Fruit fly (Drosophila melanogaster) whole organism, prepupa: ENCODE measurements around the gene D12.

Experiments used
- CG10669 ChIP-seq: fragments of 200-800 bp; sonication (Bioruptor generic); optimal IDR thresholded peaks from 3 replicates; lab custom pipeline; 2018; ENCODE audit warnings: missing biosample characterization, mild to moderate bottlenecking, missing genetic modification characterization, moderate library complexity
- CG4318 ChIP-seq: fragments of 200-800 bp; sonication (Bioruptor generic); optimal IDR thresholded peaks from 3 replicates; lab custom pipeline; 2017; ENCODE audit warnings: missing biosample characterization, mild to moderate bottlenecking, missing genetic modification characterization
- CG6163 ChIP-seq: fragments of 200-800 bp; sonication (Bioruptor generic); IDR thresholded peaks from 3 replicates; pipeline ENCODE4 v1.3.6; 2022; ENCODE audit warnings: missing biosample characterization, missing genetic modification characterization
- CG6808 ChIP-seq: fragments of 200-800 bp; sonication (Bioruptor generic); optimal IDR thresholded peaks from 3 replicates; lab custom pipeline; 2017; ENCODE audit warnings: missing biosample characterization, missing genetic modification characterization, mild to moderate bottlenecking, moderate library complexity, missing genetic modification reagents
- CG7368 ChIP-seq: fragments of 200-800 bp; sonication (Bioruptor generic); optimal IDR thresholded peaks from 3 replicates; lab custom pipeline; 2016; ENCODE audit warnings: missing biosample characterization, missing genetic modification characterization
- Met ChIP-seq: fragments of 200-800 bp; sonication (Bioruptor generic); optimal IDR thresholded peaks from 3 replicates; lab custom pipeline; 2016; ENCODE audit warnings: missing biosample characterization, missing genetic modification characterization
- achi ChIP-seq: fragments of 200-800 bp; sonication (Bioruptor generic); optimal IDR thresholded peaks from 3 replicates; lab custom pipeline; 2016; ENCODE audit warnings: missing biosample characterization, missing genetic modification characterization
- esn ChIP-seq: fragments of 200-800 bp; sonication (Bioruptor generic); optimal IDR thresholded peaks from 2 replicates; lab custom pipeline; 2016; ENCODE audit warnings: missing biosample characterization, mild to moderate bottlenecking, missing genetic modification characterization, moderate library complexity
- fd85E ChIP-seq: fragments of 200-800 bp; sonication (Bioruptor generic); optimal IDR thresholded peaks from 3 replicates; lab custom pipeline; 2016; ENCODE audit warnings: missing biosample characterization, missing genetic modification characterization
- net ChIP-seq: fragments of 200-800 bp; sonication (Bioruptor generic); optimal IDR thresholded peaks from 3 replicates; lab custom pipeline; 2016; ENCODE audit warnings: missing biosample characterization, missing genetic modification characterization

DNA sequence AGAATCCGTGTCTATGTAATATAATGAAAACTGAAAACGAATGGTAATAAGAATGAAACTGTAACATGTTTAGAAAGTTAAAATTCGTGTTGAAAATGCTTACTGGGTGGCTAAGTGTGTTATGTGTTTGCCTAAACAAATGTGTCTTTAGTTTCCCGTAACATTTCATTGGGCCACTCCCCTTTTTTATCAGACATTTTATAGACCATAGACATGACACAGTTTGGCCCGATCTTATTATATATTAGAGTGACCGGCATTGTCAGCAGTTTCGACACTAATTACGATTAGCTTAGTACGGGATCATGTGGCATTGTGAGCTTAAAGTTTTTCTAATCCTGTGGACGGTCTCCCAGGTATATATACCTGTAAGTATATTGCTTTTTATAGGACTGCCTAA lies 39.9 kb upstream of the D12 start, which contains the start of gene CheA29a:
- no peak for TF ChIP-seq net (GFP tag; lab: Kevin White, UChicago)
- TF ChIP-seq CG7368 = no peak
- TF ChIP-seq CG4318 (GFP tag; lab: Kevin White, UChicago) = no peak
- TF ChIP-seq Met (GFP tag; lab: Kevin White, UChicago) = no peak
- TF ChIP-seq CG6808 (GFP tag; lab: Kevin White, UChicago) = no peak
- no peak for TF ChIP-seq CG10669 (GFP tag; lab: Kevin White, UChicago)
- TF ChIP-seq CG6163 (GFP tag; lab: Robert Waterston, UW) = no peak
- no peak for TF ChIP-seq fd85E (GFP tag; lab: Kevin White, UChicago)
- no peak for TF ChIP-seq esn
- no peak for TF ChIP-seq achi (GFP tag; lab: Kevin White, UChicago)
